Fruit fly (Drosophila melanogaster): ENCODE data around the gene mRNA-cap.

mRNA-cap gene

dm6 chrX:14208426-14209208 lies 34.0 kb downstream of the mRNA-cap start (continued):
- TF ChIP-seq CG14860 (GFP tag; IDR thresholded peaks at IDR 0.05; ENCODE audit: partially characterized antibody) (no peak), usp (GFP tag; optimal IDR thresholded peaks at IDR 0.05) (no peak), sisA (GFP tag; IDR thresholded peaks at IDR 0.05) (no peak; the same call in 1 of the 2 replicates), ci (GFP tag; IDR thresholded peaks at IDR 0.05) (peak; percentile 90), tap (tag; optimal IDR thresholded peaks at IDR 0.05) (peak; percentile 63), CG11456 (GFP tag; IDR thresholded peaks at IDR 0.05) (no peak), CHES-1-like (GFP tag; optimal IDR thresholded peaks at IDR 0.05) (no peak), CG17385 (GFP tag; optimal IDR thresholded peaks at IDR 0.05) (peak; percentile 59), Myb (GFP tag; optimal IDR thresholded peaks at IDR 0.05) (peak; percentile 1), MBD-R2 (GFP tag; IDR thresholded peaks at IDR 0.05) (0 out of 2 replicates have a peak, but pooled peaks have one; percentile 22), gsb-n (tag; optimal IDR thresholded peaks at IDR 0.05) (peak; percentile 47)

dm6 chrX:14201178-14201577 lies 41.4 kb downstream of the mRNA-cap start, which contains the start of gene Prp16:
Gene Prp16 (plus strand): TSS chrX:14201362.
- TF ChIP-seq CG11723 (GFP tag; optimal IDR thresholded peaks at IDR 0.05), result no peak
- TF ChIP-seq trem (tag; optimal IDR thresholded peaks at IDR 0.05), result peak; percentile 68
- TF ChIP-seq row (GFP tag; IDR thresholded peaks at IDR 0.05), result peak; percentile 18; the same call in 2 of the 3 replicates
- TF ChIP-seq MESR4 (GFP tag; optimal IDR thresholded peaks at IDR 0.05), result peak; percentile 39
- peak; percentile 85 for TF ChIP-seq MBD-R2 (GFP tag; IDR thresholded peaks at IDR 0.05)
- peak; percentile 38 for TF ChIP-seq CG15514 (GFP tag; optimal IDR thresholded peaks at IDR 0.05)
- TF ChIP-seq Med (GFP tag), result no peak
- TF ChIP-seq crp (GFP tag; optimal IDR thresholded peaks at IDR 0.05), result peak; percentile 15 to 84
- TF ChIP-seq Opbp (GFP tag; IDR thresholded peaks at IDR 0.05; ENCODE audit: partially characterized antibody), result no peak
- TF ChIP-seq unc-4 (GFP tag; IDR thresholded peaks at IDR 0.05; ENCODE audit: partially characterized antibody), result no peak
- TF ChIP-seq vvl (GFP tag; IDR thresholded peaks at IDR 0.05), result peak; percentile 27
- TF ChIP-seq Myb (GFP tag; optimal IDR thresholded peaks at IDR 0.05), result peak; percentile 51
- TF ChIP-seq pzg (GFP tag; optimal IDR thresholded peaks at IDR 0.05), result peak; percentile 34
- TF ChIP-seq sens (GFP tag), result peak; percentile 23
- TF ChIP-seq CG8944 (GFP tag; optimal IDR thresholded peaks at IDR 0.05), result no peak
- TF ChIP-seq ap (GFP tag; IDR thresholded peaks at IDR 0.05), result no peak
- TF ChIP-seq CG11085 (GFP tag; IDR thresholded peaks at IDR 0.05), result no peak
- peak; percentile 37 for TF ChIP-seq CG3847 (GFP tag; IDR thresholded peaks at IDR 0.05)
- peak; percentile 15 for TF ChIP-seq Sry-β (GFP tag; optimal IDR thresholded peaks at IDR 0.05)
- peak; percentile 13 for TF ChIP-seq BEAF-32 (GFP tag; optimal IDR thresholded peaks at IDR 0.05)

- TF ChIP-seq CG13287 (GFP tag; IDR thresholded peaks at IDR 0.05; ENCODE audit: partially characterized antibody), result no peak
- no peak for TF ChIP-seq B-H1 (GFP tag; IDR thresholded peaks at IDR 0.05)
- no peak for TF ChIP-seq br (optimal IDR thresholded peaks at IDR 0.05)
- TF ChIP-seq Sox102F (GFP tag; optimal IDR thresholded peaks at IDR 0.05), result no peak
- no peak for TF ChIP-seq pros (GFP tag; optimal IDR thresholded peaks at IDR 0.05)
- TF ChIP-seq maf-S (GFP tag; optimal IDR thresholded peaks at IDR 0.05), result no peak
- TF ChIP-seq CG31365 (tag; optimal IDR thresholded peaks at IDR 0.05), result no peak
- TF ChIP-seq lilli (GFP tag; optimal IDR thresholded peaks at IDR 0.05), result no peak
- no peak for TF ChIP-seq trh (GFP tag; optimal IDR thresholded peaks at IDR 0.05)
- TF ChIP-seq Taf1 (GFP tag; IDR thresholded peaks at IDR 0.05), result no peak
- no peak for TF ChIP-seq fu2 (GFP tag; optimal IDR thresholded peaks at IDR 0.05)
- no peak for TF ChIP-seq NK7.1 (GFP tag; optimal IDR thresholded peaks at IDR 0.05)
- no peak for TF ChIP-seq Dref (GFP tag; IDR thresholded peaks at IDR 0.05)
- no peak for TF ChIP-seq pho (GFP tag; optimal IDR thresholded peaks at IDR 0.05)
- TF ChIP-seq YL-1 (GFP tag; optimal IDR thresholded peaks at IDR 0.05), result no peak
- no peak for TF ChIP-seq HmgZ (tag; optimal IDR thresholded peaks at IDR 0.05)
- TF ChIP-seq stc (GFP tag; IDR thresholded peaks at IDR 0.05), result no peak
- TF ChIP-seq lola (GFP tag; optimal IDR thresholded peaks at IDR 0.05), result no peak
- TF ChIP-seq CG17802 (tag; optimal IDR thresholded peaks at IDR 0.05), result no peak
Observed at dm6 chrX:14199967-14200531, 42.6 kb downstream of the mRNA-cap start, which contains the start of gene CG11590. Gene CG11590 (plus strand): TSS chrX:14200178.
